Worm (Caenorhabditis elegans): ENCODE data around the gene serp-1.1.

ce11 chrX:15794977-15795376, 46.4 kb upstream of the serp-1.1 start, which contains the start of gene Y7A5A.10:
- no peak for TF ChIP-seq nhr-28 (tag; optimal IDR thresholded peaks at IDR 0.05)
- no peak for TF ChIP-seq jun-1 (tag; optimal IDR thresholded peaks at IDR 0.05)
- no peak for TF ChIP-seq lin-29 (GFP tag; IDR thresholded peaks at IDR 0.05)
- no peak for TF ChIP-seq F49E8.2 (tag; optimal IDR thresholded peaks at IDR 0.05; ENCODE audit: borderline replicate concordance)
- TF ChIP-seq egl-27 (tag; optimal IDR thresholded peaks at IDR 0.05) = no peak
- TF ChIP-seq lin-13 (GFP tag; optimal IDR thresholded peaks at IDR 0.05) = no peak
- TF ChIP-seq unc-130 (GFP tag; optimal IDR thresholded peaks at IDR 0.05) = no peak
- no peak for TF ChIP-seq ztf-11 (tag; optimal IDR thresholded peaks at IDR 0.05)
- no peak for TF ChIP-seq R02D3.7 (tag; optimal IDR thresholded peaks at IDR 0.05)
- no peak for TF ChIP-seq ceh-82 (tag; optimal IDR thresholded peaks at IDR 0.05)
- no peak for TF ChIP-seq F26F4.8 (GFP tag; conservative IDR thresholded peaks at IDR 0.05)
- no peak for TF ChIP-seq snpc-4 (tag; optimal IDR thresholded peaks at IDR 0.05)

All from whole organism, L4 larva.